Worm (Caenorhabditis elegans) whole organism, mixed stage, embryonic: ENCODE data around the gene C26B2.8.

ENCODE experiments used
- M03D4.4 ChIP-seq: sonication (generic microtip); optimal IDR thresholded peaks from 2 replicates; lab custom pipeline; 2017; ENCODE audit warnings: mild to moderate bottlenecking, missing genetic modification characterization, missing compliant biosample characterization
- bed-3 ChIP-seq: fragments of 200-800 bp; sonication (Bioruptor generic); optimal IDR thresholded peaks from 3 replicates; lab custom pipeline; 2018; ENCODE audit warnings: mild to moderate bottlenecking, missing genetic modification characterization, moderate library complexity, missing compliant biosample characterization
- ceh-83 ChIP-seq: fragments of 200-800 bp; sonication (Bioruptor generic); optimal IDR thresholded peaks from 2 replicates; lab custom pipeline; 2018; ENCODE audit warnings: mild to moderate bottlenecking, missing genetic modification characterization, missing compliant biosample characterization
- ces-1 ChIP-seq: fragments of 150-350 bp; optimal IDR thresholded peaks from 2 replicates; lab custom pipeline; 2014; ENCODE audit warnings: missing biosample characterization, missing genetic modification reagents, missing genetic modification characterization
- cnd-1 ChIP-seq: fragments of 200-800 bp; sonication (Bioruptor generic); optimal IDR thresholded peaks from 2 replicates; lab custom pipeline; 2018; ENCODE audit warnings: mild to moderate bottlenecking, missing genetic modification characterization, missing compliant biosample characterization
- drap-1 ChIP-seq: fragments of 200-800 bp; sonication (Bioruptor generic); optimal IDR thresholded peaks from 3 replicates; lab custom pipeline; 2018; ENCODE audit warnings: mild to moderate bottlenecking, missing genetic modification characterization, missing compliant biosample characterization
- elt-1 ChIP-seq: sonication (generic microtip); optimal IDR thresholded peaks from 2 replicates; lab custom pipeline; 2017; ENCODE audit warnings: missing genetic modification characterization, mild to moderate bottlenecking, missing compliant biosample characterization, antibody characterized with exemption, moderate library complexity, borderline replicate concordance; ENCODE audit not compliant: insufficient read depth
- elt-3 ChIP-seq: fragments of 150-350 bp; optimal IDR thresholded peaks from 2 replicates; lab custom pipeline; 2014; ENCODE audit warnings: missing biosample characterization, missing genetic modification characterization
- flh-1 ChIP-seq: fragments of 200-800 bp; sonication (Bioruptor generic); optimal IDR thresholded peaks from 2 replicates; lab custom pipeline; 2018; ENCODE audit warnings: mild to moderate bottlenecking, missing genetic modification characterization, moderate library complexity, missing compliant biosample characterization
- ham-2 ChIP-seq: fragments of 200-800 bp; sonication (Bioruptor generic); optimal IDR thresholded peaks from 2 replicates; lab custom pipeline; 2018; ENCODE audit warnings: mild to moderate bottlenecking, missing genetic modification characterization, missing compliant biosample characterization
- hlh-1 ChIP-seq: fragments of 150-350 bp; optimal IDR thresholded peaks from 2 replicates; lab custom pipeline; 2014; ENCODE audit warnings: missing biosample characterization, missing genetic modification reagents, missing genetic modification characterization
- lin-13 ChIP-seq: fragments of 150-350 bp; optimal IDR thresholded peaks from 2 replicates; lab custom pipeline; 2014; ENCODE audit warnings: missing biosample characterization, missing genetic modification characterization
- lsy-2 ChIP-seq: fragments of 150-350 bp; optimal IDR thresholded peaks from 2 replicates; lab custom pipeline; 2014; ENCODE audit warnings: missing biosample characterization, missing genetic modification characterization
- mls-2 ChIP-seq: sonication (generic microtip); optimal IDR thresholded peaks from 2 replicates; lab custom pipeline; 2016; ENCODE audit warnings: mild to moderate bottlenecking, missing genetic modification characterization, moderate library complexity, missing compliant biosample characterization
- nhr-2 ChIP-seq: fragments of 150-350 bp; optimal IDR thresholded peaks from 2 replicates; lab custom pipeline; 2014; ENCODE audit warnings: missing biosample characterization, missing genetic modification characterization
- nhr-237 ChIP-seq: fragments of 150-350 bp; optimal IDR thresholded peaks from 2 replicates; lab custom pipeline; 2014; ENCODE audit warnings: missing biosample characterization, missing genetic modification characterization
- nhr-28 ChIP-seq: fragments of 150-350 bp; optimal IDR thresholded peaks from 2 replicates; lab custom pipeline; 2014; ENCODE audit warnings: missing biosample characterization, missing genetic modification characterization
- nhr-76 ChIP-seq: sonication (generic microtip); optimal IDR thresholded peaks from 2 replicates; lab custom pipeline; 2017; ENCODE audit warnings: missing biosample characterization, missing genetic modification characterization
- sem-2 ChIP-seq: fragments of 200-800 bp; sonication (Bioruptor generic); optimal IDR thresholded peaks from 2 replicates; lab custom pipeline; 2018; ENCODE audit warnings: mild to moderate bottlenecking, missing genetic modification characterization, missing compliant biosample characterization
- snpc-4 ChIP-seq: fragments of 150-350 bp; optimal IDR thresholded peaks from 2 replicates; lab custom pipeline; 2014; ENCODE audit warnings: missing biosample characterization, missing genetic modification characterization
- sptf-1 ChIP-seq: sonication (generic microtip); optimal IDR thresholded peaks from 2 replicates; lab custom pipeline; 2017; ENCODE audit warnings: mild to moderate bottlenecking, missing genetic modification characterization, moderate library complexity, missing compliant biosample characterization
- tbx-8 ChIP-seq: fragments of 200-800 bp; sonication (Bioruptor generic); optimal IDR thresholded peaks from 2 replicates; lab custom pipeline; 2018; ENCODE audit warnings: mild to moderate bottlenecking, missing genetic modification characterization, moderate library complexity, missing compliant biosample characterization
- unc-120 ChIP-seq: sonication (generic microtip); optimal IDR thresholded peaks from 2 replicates; lab custom pipeline; 2017; ENCODE audit warnings: missing genetic modification characterization, missing compliant biosample characterization; ENCODE audit not compliant: poor library complexity, severe bottlenecking
- unc-39 ChIP-seq: fragments of 150-350 bp; optimal IDR thresholded peaks from 2 replicates; lab custom pipeline; 2014; ENCODE audit warnings: missing biosample characterization, missing genetic modification characterization
- unc-62 ChIP-seq: fragments of 150-350 bp; optimal IDR thresholded peaks from 2 replicates; lab custom pipeline; 2014; ENCODE audit warnings: missing biosample characterization, missing genetic modification reagents, missing genetic modification characterization
- zip-8 ChIP-seq: fragments of 150-350 bp; optimal IDR thresholded peaks from 2 replicates; lab custom pipeline; 2014; ENCODE audit warnings: missing biosample characterization, missing genetic modification characterization
- ztf-11 ChIP-seq: fragments of 150-350 bp; optimal IDR thresholded peaks from 2 replicates; lab custom pipeline; 2014; ENCODE audit warnings: missing biosample characterization, missing genetic modification characterization

The C26B2.8 gene

DNA sequence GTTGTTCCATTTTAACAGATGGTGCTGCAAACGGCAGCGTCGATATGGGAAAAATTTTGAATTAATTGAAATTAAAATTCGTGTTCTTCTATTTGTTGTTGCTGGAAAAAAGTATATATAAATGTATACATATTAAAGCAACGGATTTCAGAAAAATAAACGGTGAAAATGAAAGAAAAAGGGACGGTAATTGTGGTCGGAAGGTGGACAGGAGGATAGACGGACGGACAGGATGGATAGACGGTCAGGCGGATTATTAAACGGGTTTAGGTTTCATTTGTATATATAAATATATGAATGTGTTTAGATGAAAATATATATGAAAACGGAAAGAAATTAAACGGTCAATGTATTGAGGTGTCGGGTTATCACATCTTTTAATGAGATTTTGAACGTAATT, 15.5 kb downstream of the C26B2.8 start, which contains the start of gene nhr-31:
TSS of gene nhr-31 (minus strand) at position 101 of the 400 bp plus-strand sequence.
- TF ChIP-seq ces-1 = no peak
- TF ChIP-seq mls-2 (tag; lab: Kevin White, UChicago) = no peak
- no peak for TF ChIP-seq unc-39
- TF ChIP-seq flh-1 (GFP tag; lab: Kevin White, UChicago) = no peak
- no peak for TF ChIP-seq lin-13 (tag; lab: Kevin White, UChicago)
- no peak for TF ChIP-seq cnd-1 (tag; lab: Kevin White, UChicago)
- TF ChIP-seq nhr-28 (tag; lab: Kevin White, UChicago) = no peak
- TF ChIP-seq tbx-8 = no peak
- TF ChIP-seq ham-2 (GFP tag; lab: Kevin White, UChicago) = no peak
- TF ChIP-seq sptf-1 (tag; lab: Kevin White, UChicago) = no peak
- TF ChIP-seq, all 35 proteins: peak for 0

- TF ChIP-seq sem-2 (no peak), ham-2 (GFP tag; lab: Kevin White, UChicago) (no peak), zip-8 (no peak), ztf-11 (tag; lab: Kevin White, UChicago) (no peak), M03D4.4 (no peak), unc-39 (no peak), drap-1 (GFP tag; lab: Kevin White, UChicago) (no peak), lsy-2 (tag; lab: Kevin White, UChicago) (no peak), unc-120 (tag; lab: Kevin White, UChicago) (no peak), cnd-1 (tag; lab: Kevin White, UChicago) (no peak), lin-13 (tag; lab: Kevin White, UChicago) (no peak)
Observed at ce11 chrIV:8030099-8030498, 16.1 kb downstream of the C26B2.8 start.

DNA sequence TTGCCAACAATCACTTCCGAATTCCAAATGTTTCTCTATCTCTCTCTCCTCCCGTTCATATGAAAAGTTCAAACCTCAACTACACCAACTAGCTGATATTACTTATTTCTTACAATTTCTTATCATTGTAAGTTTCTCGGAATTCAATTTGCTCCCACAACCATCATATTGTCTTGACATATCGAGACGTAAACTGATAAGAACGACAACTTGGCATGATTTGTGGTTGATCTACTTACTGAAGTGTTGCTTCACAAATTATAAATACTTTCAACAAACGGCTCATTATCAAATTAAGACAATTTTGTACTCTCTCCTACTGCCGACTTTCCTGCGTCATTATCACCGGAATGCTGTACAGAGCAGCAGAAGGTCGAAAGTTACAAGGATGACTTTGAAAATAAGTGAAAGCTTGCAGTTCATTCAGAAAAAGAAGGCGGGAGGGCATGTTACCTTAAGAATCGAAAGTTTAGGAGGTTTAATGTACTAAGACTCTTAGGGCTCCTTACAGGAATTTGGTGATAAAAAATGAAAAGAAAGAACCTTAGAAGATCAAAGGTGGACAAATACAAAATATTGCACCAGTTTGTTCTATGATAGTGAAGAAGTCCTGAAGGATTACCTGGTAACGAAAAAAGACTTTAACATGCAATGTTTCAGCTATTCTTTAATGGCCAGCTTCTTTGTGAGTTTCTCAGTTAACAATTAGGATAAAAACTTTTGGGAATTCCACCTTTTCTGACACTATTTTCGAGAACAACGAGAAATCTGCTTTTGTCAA, 18.4 kb downstream of the C26B2.8 start:
- no peak for TF ChIP-seq nhr-237 (tag; lab: Kevin White, UChicago)
- TF ChIP-seq ztf-11 (tag; lab: Kevin White, UChicago) = no peak
- no peak for TF ChIP-seq unc-120 (tag; lab: Kevin White, UChicago)
- TF ChIP-seq M03D4.4 = no peak
- no peak for TF ChIP-seq cnd-1 (tag; lab: Kevin White, UChicago)
- no peak for TF ChIP-seq nhr-76 (tag; lab: Kevin White, UChicago)
- TF ChIP-seq hlh-1 (tag; lab: Kevin White, UChicago) = no peak
- TF ChIP-seq bed-3 (GFP tag; lab: Kevin White, UChicago) = no peak
- TF ChIP-seq snpc-4 = no peak
- no peak for TF ChIP-seq sem-2
- TF ChIP-seq mls-2 (tag; lab: Kevin White, UChicago) = no peak
- no peak for TF ChIP-seq flh-1 (GFP tag; lab: Kevin White, UChicago)
- TF ChIP-seq drap-1 (GFP tag; lab: Kevin White, UChicago) = no peak
- TF ChIP-seq elt-1 (tag; lab: Kevin White, UChicago) = no peak
- TF ChIP-seq elt-3 (tag; lab: Kevin White, UChicago) = no peak
- no peak for TF ChIP-seq ceh-83
- no peak for TF ChIP-seq nhr-2 (tag; lab: Kevin White, UChicago)
- TF ChIP-seq zip-8 = no peak
- TF ChIP-seq lin-13 (tag; lab: Kevin White, UChicago) = no peak

ce11 chrIV:8034182-8034581, 20.2 kb downstream of the C26B2.8 start:
- no peak for TF ChIP-seq mls-2 (tag; lab: Kevin White, UChicago)
- TF ChIP-seq elt-3 (tag; lab: Kevin White, UChicago) = no peak

ce11 chrIV:8036492-8036891, 22.5 kb downstream of the C26B2.8 start:
- TF ChIP-seq flh-1 (GFP tag; lab: Kevin White, UChicago) (no peak), elt-1 (tag; lab: Kevin White, UChicago) (no peak), ces-1 (no peak), unc-62 (GFP tag; lab: Kevin White, UChicago) (peak; percentile 9)
